Worm (Caenorhabditis elegans): Measurements from ENCODE around the gene ddx-17.

ddx-17 gene

DNA sequence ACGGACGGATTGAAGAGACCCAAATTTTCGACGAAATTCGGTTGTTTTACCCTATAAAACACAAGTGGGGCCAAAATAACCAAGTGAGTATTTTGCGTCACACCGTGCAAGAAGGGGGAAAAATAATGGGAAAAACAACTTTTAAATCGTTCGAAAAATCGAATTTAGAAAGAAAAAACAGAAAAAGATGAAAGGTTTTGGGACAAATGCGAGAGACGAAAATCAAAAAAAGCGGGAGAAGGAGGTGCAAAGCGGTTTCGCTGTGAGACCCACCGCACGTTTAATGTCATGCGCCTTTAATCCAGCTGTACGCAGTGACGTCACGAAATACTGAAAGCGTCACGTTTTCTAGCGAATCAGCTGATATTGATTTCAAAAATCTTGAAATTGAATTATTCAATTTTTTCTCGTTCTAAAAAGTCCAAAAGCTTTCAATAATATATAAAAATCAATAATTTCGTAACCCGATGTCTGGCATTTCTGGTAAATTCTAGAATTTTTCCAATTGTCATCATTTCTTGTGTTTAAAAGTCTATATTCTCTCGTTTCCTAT lies at the start of gene ddx-17, which contains the start of gene aip-1 (continued):
- no peak for TF ChIP-seq F55B11.4 (tag; optimal IDR thresholded peaks at IDR 0.05; ENCODE audit: borderline replicate concordance, insufficient read depth)
- no peak for TF ChIP-seq T07F8.4 (tag; optimal IDR thresholded peaks at IDR 0.05)
- TF ChIP-seq dpl-1 (GFP tag; optimal IDR thresholded peaks at IDR 0.05) = peak; percentile 57
- TF ChIP-seq pha-4 (tag; optimal IDR thresholded peaks at IDR 0.05) = no peak
- peak; percentile 45; the same call in 1 of the 2 replicates for TF ChIP-seq B0336.3 (GFP tag; IDR thresholded peaks at IDR 0.05)
- no peak for TF ChIP-seq ets-4 (GFP tag; optimal IDR thresholded peaks at IDR 0.05)
- TF ChIP-seq tbp1 (GFP tag; optimal IDR thresholded peaks at IDR 0.05) = peak; percentile 55
- peak; percentile 71 for TF ChIP-seq pbrm-1 (GFP tag; IDR thresholded peaks at IDR 0.05)
- TF ChIP-seq madf-10 (tag; optimal IDR thresholded peaks at IDR 0.05) = peak; percentile 30
- TF ChIP-seq C17E4.6 (GFP tag; IDR thresholded peaks at IDR 0.05) = no peak
- TF ChIP-seq nfya-1 (tag; optimal IDR thresholded peaks at IDR 0.05; ENCODE audit: borderline replicate concordance, insufficient read depth) = no peak
- TF ChIP-seq aptf-3 (GFP tag; IDR thresholded peaks at IDR 0.05) = no peak
- no peak for TF ChIP-seq nhr-90 (tag; optimal IDR thresholded peaks at IDR 0.05)
- TF ChIP-seq snpc-3.4 (tag; optimal IDR thresholded peaks at IDR 0.05) = peak; percentile 66
- TF ChIP-seq lin-26 (GFP tag; IDR thresholded peaks at IDR 0.05) = 0 out of 2 replicates have a peak, but pooled peaks have one; percentile 19
- peak in 1 of 2 experiments; percentile 21 for TF ChIP-seq let-607 (tag; optimal IDR thresholded peaks at IDR 0.05)
- no peak for TF ChIP-seq T26A5.8 (tag; optimal IDR thresholded peaks at IDR 0.05)
- TF ChIP-seq die-1 (tag; optimal IDR thresholded peaks at IDR 0.05) = no peak
- no peak for TF ChIP-seq Y79H2A.3 (GFP tag; conservative IDR thresholded peaks at IDR 0.05)
- peak; percentile 76 for TF ChIP-seq madf-3 (GFP tag; IDR thresholded peaks at IDR 0.05)
- TF ChIP-seq F33H1.4 (GFP tag; IDR thresholded peaks at IDR 0.05) = peak; percentile 94
- TF ChIP-seq K11D2.4 (GFP tag; IDR thresholded peaks at IDR 0.05) = 0 out of 2 replicates have a peak, but pooled peaks have one; percentile 19
- peak; percentile 72 for TF ChIP-seq lsl-1 (GFP tag; optimal IDR thresholded peaks at IDR 0.05)
- TF ChIP-seq chd-7 (tag; optimal IDR thresholded peaks at IDR 0.05) = no peak
- no peak for TF ChIP-seq fkh-3 (tag; optimal IDR thresholded peaks at IDR 0.05)
- no peak for TF ChIP-seq hlh-12 (tag; optimal IDR thresholded peaks at IDR 0.05)
- peak; percentile 40; the same call in 1 of the 2 replicates for TF ChIP-seq hmg-1.2 (GFP tag; IDR thresholded peaks at IDR 0.05)
- peak; percentile 76 for TF ChIP-seq ekl-4 (GFP tag; IDR thresholded peaks at IDR 0.05)
- TF ChIP-seq B0261.1 (tag; optimal IDR thresholded peaks at IDR 0.05) = no peak
- no peak for TF ChIP-seq bed-1 (GFP tag; IDR thresholded peaks at IDR 0.05)
- TF ChIP-seq ztf-22 (GFP tag; optimal IDR thresholded peaks at IDR 0.05) = no peak
- peak; percentile 71 for TF ChIP-seq mcd-1 (GFP tag; IDR thresholded peaks at IDR 0.05)
- 0 out of 2 replicates have a peak, but pooled peaks have one; percentile 16 for TF ChIP-seq C06A6.2 (GFP tag; conservative IDR thresholded peaks at IDR 0.05)
- TF ChIP-seq Y56A3A.18 (GFP tag; IDR thresholded peaks at IDR 0.05) = no peak
- TF ChIP-seq snpc-1.3 (tag; optimal IDR thresholded peaks at IDR 0.05; ENCODE audit: insufficient read depth) = no peak
- TF ChIP-seq Y53F4B.3 (GFP tag; IDR thresholded peaks at IDR 0.05) = no peak
- no peak for TF ChIP-seq nfya-2 (GFP tag; IDR thresholded peaks at IDR 0.05)
- TF ChIP-seq Y95B8A.8 (GFP tag; IDR thresholded peaks at IDR 0.05) = peak; percentile 25; the same call in 1 of the 2 replicates
- TF ChIP-seq rpc-1 (optimal IDR thresholded peaks at IDR 0.05) = peak; percentile 29
- no peak for TF ChIP-seq rpc-1 (tag; optimal IDR thresholded peaks at IDR 0.05)
- no peak for TF ChIP-seq ztf-28 (GFP tag; IDR thresholded peaks at IDR 0.05)
- TF ChIP-seq F23B12.7 (tag; optimal IDR thresholded peaks at IDR 0.05; ENCODE audit: insufficient read depth) = no peak
- TF ChIP-seq attf-5 (GFP tag; optimal IDR thresholded peaks at IDR 0.05) = peak; percentile 83
- no peak for TF ChIP-seq nhr-27 (tag; optimal IDR thresholded peaks at IDR 0.05)
- TF ChIP-seq madf-6 (GFP tag; IDR thresholded peaks at IDR 0.05) = peak; percentile 76
- no peak for TF ChIP-seq zfh-2 (GFP tag; conservative IDR thresholded peaks at IDR 0.05)
- TF ChIP-seq bed-2 (GFP tag; IDR thresholded peaks at IDR 0.05) = no peak
- 0 out of 2 replicates have a peak, but pooled peaks have one; percentile 12 for TF ChIP-seq attf-3 (GFP tag; conservative IDR thresholded peaks at IDR 0.05)

Measured in whole organism, young adult.